Worm (Caenorhabditis elegans): Measurements from ENCODE around the gene pink-1.

The pink-1 gene

ce11 chrII:5359252-5359651 lies 36.2 kb downstream of the pink-1 start, which contains the start of gene sec-6:
Gene sec-6 (plus strand): TSS chrII:5359552.
- TF ChIP-seq F37D6.2 (tag; optimal IDR thresholded peaks at IDR 0.05) (no peak), nhr-41 (GFP tag; IDR thresholded peaks at IDR 0.05) (no peak), skn-1 (tag; optimal IDR thresholded peaks at IDR 0.05) (no peak), lin-15B (tag; optimal IDR thresholded peaks at IDR 0.05) (no peak), Y5F2A.4 (GFP tag; optimal IDR thresholded peaks at IDR 0.05) (no peak), snpc-1.2 (GFP tag; IDR thresholded peaks at IDR 0.05) (no peak), mdt-29 (GFP tag; IDR thresholded peaks at IDR 0.05) (no peak)

ce11 chrII:5358137-5358745 lies 37.3 kb downstream of the pink-1 start, which contains the start of the genes F09E5.11 and bmy-1:
Gene F09E5.11 (minus strand): TSS chrII:5358187.
Gene bmy-1 (plus strand): TSS chrII:5358695.
- TF ChIP-seq pqm-1 (tag; optimal IDR thresholded peaks at IDR 0.05) (no peak), tag-97 (GFP tag; IDR thresholded peaks at IDR 0.05) (no peak), ztf-11 (tag; optimal IDR thresholded peaks at IDR 0.05) (no peak), madf-5 (GFP tag; IDR thresholded peaks at IDR 0.05) (no peak), vab-7 (GFP tag; IDR thresholded peaks at IDR 0.05) (peak; percentile 82), lim-7 (GFP tag; IDR thresholded peaks at IDR 0.05) (peak; percentile 23; the same call in 1 of the 2 replicates), spr-1 (tag; optimal IDR thresholded peaks at IDR 0.05) (peak; percentile 34), lin-39 (tag; optimal IDR thresholded peaks at IDR 0.05) (no peak), ceh-20 (GFP tag; IDR thresholded peaks at IDR 0.05) (peak; percentile 78), ZK337.2 (GFP tag; IDR thresholded peaks at IDR 0.05) (peak; percentile 93), set-16 (GFP tag; IDR thresholded peaks at IDR 0.05) (peak; percentile 54), ceh-32 (tag; optimal IDR thresholded peaks at IDR 0.05; ENCODE audit: poor library complexity) (no peak), zip-2 (tag; optimal IDR thresholded peaks at IDR 0.05) (no peak), php-3 (GFP tag; IDR thresholded peaks at IDR 0.05) (0 out of 2 replicates have a peak, but pooled peaks have one; percentile 15), sdz-12 (GFP tag; optimal IDR thresholded peaks at IDR 0.05) (peak; percentile 27), tra-1 (GFP tag; IDR thresholded peaks at IDR 0.05) (peak; percentile 75; the same call in 1 of the 2 replicates), ceh-44 (GFP tag; IDR thresholded peaks at IDR 0.05) (peak; percentile 84), nhr-77 (tag; optimal IDR thresholded peaks at IDR 0.05) (peak; percentile 70), saeg-2 (GFP tag; IDR thresholded peaks at IDR 0.05) (peak; percentile 60; the same call in 1 of the 2 replicates), mxl-3 (GFP tag; optimal IDR thresholded peaks at IDR 0.05) (peak; percentile 87), ztf-7 (tag; optimal IDR thresholded peaks at IDR 0.05) (no peak), dve-1 (tag; optimal IDR thresholded peaks at IDR 0.05; ENCODE audit: insufficient read depth) (peak; percentile 84), mdl-1 (tag; optimal IDR thresholded peaks at IDR 0.05) (peak in 1 of 2 experiments; percentile 36), daf-19 (GFP tag; conservative IDR thresholded peaks at IDR 0.05) (no peak), daf-16 (GFP tag; optimal IDR thresholded peaks at IDR 0.05) (no peak), daf-16 (tag; optimal IDR thresholded peaks at IDR 0.05) (no peak), Y48G9A.11 (GFP tag; IDR thresholded peaks at IDR 0.05) (peak; percentile 74; the same call in 1 of the 2 replicates), fkh-10 (GFP tag; optimal IDR thresholded peaks at IDR 0.05) (peak; percentile 61), hlh-11 (tag; optimal IDR thresholded peaks at IDR 0.05) (peak; percentile 80), lin-38 (GFP tag; IDR thresholded peaks at IDR 0.05) (peak; percentile 78), T26A8.4 (GFP tag; IDR thresholded peaks at IDR 0.05) (peak; percentile 80), nhr-48 (tag; optimal IDR thresholded peaks at IDR 0.05) (peak; percentile 7), zfp-3 (GFP tag; conservative IDR thresholded peaks at IDR 0.05) (0 out of 2 replicates have a peak, but pooled peaks have one; percentile 14), dmd-6 (GFP tag; IDR thresholded peaks at IDR 0.05) (peak; percentile 77), jun-1 (tag; optimal IDR thresholded peaks at IDR 0.05) (no peak), lsy-2 (tag; optimal IDR thresholded peaks at IDR 0.05) (peak in 1 of 2 experiments; percentile 85), F26F4.8 (GFP tag; conservative IDR thresholded peaks at IDR 0.05) (no peak), egl-27 (tag; optimal IDR thresholded peaks at IDR 0.05) (no peak), nhr-111 (GFP tag; optimal IDR thresholded peaks at IDR 0.05) (no peak), aha-1 (tag) (peak; percentile 98), unc-130 (GFP tag; optimal IDR thresholded peaks at IDR 0.05) (peak; percentile 98), mdt-29 (GFP tag; IDR thresholded peaks at IDR 0.05) (no peak), nhr-6 (tag; optimal IDR thresholded peaks at IDR 0.05) (peak; percentile 70)

Measured in whole organism, L4 larva.